Worm (Caenorhabditis elegans): ENCODE data around the gene seip-1.

- TF ChIP-seq T23F11.4 (GFP tag; optimal IDR thresholded peaks at IDR 0.05) (no peak), syd-9 (tag; optimal IDR thresholded peaks at IDR 0.05) (no peak), ceh-30 (tag; optimal IDR thresholded peaks at IDR 0.05) (peak; percentile 42), pag-3 (tag; optimal IDR thresholded peaks at IDR 0.05; ENCODE audit: borderline replicate concordance) (no peak), unc-86 (tag; optimal IDR thresholded peaks at IDR 0.05) (no peak), ama-1 (optimal IDR thresholded peaks at IDR 0.05) (no peak)
These were observed at the start of gene seip-1 for ce11 chrV:6053188-6053687.

Measured in whole organism, late embryonic.